Worm (Caenorhabditis elegans) whole organism, L3 larva: ENCODE data around the gene F31E8.4.
A peak's percentile ranks its signal among the peaks of the same experiment; 100 is the strongest.

Source experiments
- R02D3.7 ChIP-seq: fragments of 150-350 bp; optimal IDR thresholded peaks from 2 replicates; lab custom pipeline; 2014; ENCODE audit warnings: missing biosample characterization, missing genetic modification characterization
- ama-1 ChIP-seq: fragments of 150-350 bp; optimal IDR thresholded peaks from 2 replicates; lab custom pipeline; 2018
- egl-27 ChIP-seq: sonication (generic microtip); optimal IDR thresholded peaks from 4 replicates; lab custom pipeline; 2017; ENCODE audit warnings: missing biosample characterization, missing genetic modification reagents, missing genetic modification characterization
- elt-3 ChIP-seq, 3 experiments: fragments of 150-350 bp in 1 of 3; sonication (generic microtip) in 2 of 3; optimal IDR thresholded peaks; 2 replicates in 2 of 3; 4 replicates in 1 of 3; lab custom pipeline; 2014 to 2017; ENCODE audit warnings: missing biosample characterization in 3 of 3, missing genetic modification characterization in 3 of 3
- fkh-10 ChIP-seq: sonication (generic microtip); optimal IDR thresholded peaks from 2 replicates; lab custom pipeline; 2017; ENCODE audit warnings: missing biosample characterization, missing genetic modification reagents, missing genetic modification characterization
- lin-39 ChIP-seq: fragments of 150-350 bp; optimal IDR thresholded peaks from 2 replicates; lab custom pipeline; 2018; ENCODE audit warnings: missing biosample characterization, missing genetic modification reagents, missing genetic modification characterization
- nhr-28 ChIP-seq: fragments of 150-350 bp; optimal IDR thresholded peaks from 2 replicates; lab custom pipeline; 2014; ENCODE audit warnings: missing biosample characterization, missing genetic modification characterization
- nhr-76 ChIP-seq: fragments of 150-350 bp; sonication (generic microtip); optimal IDR thresholded peaks from 5 replicates; lab custom pipeline; 2014; ENCODE audit warnings: missing biosample characterization, missing genetic modification characterization
- pha-4 ChIP-seq: fragments of 150-350 bp; optimal IDR thresholded peaks from 2 replicates; lab custom pipeline; 2014; ENCODE audit warnings: missing biosample characterization, missing genetic modification reagents, missing genetic modification characterization
- pqm-1 ChIP-seq: fragments of 150-350 bp; optimal IDR thresholded peaks from 2 replicates; lab custom pipeline; 2017; ENCODE audit warnings: missing biosample characterization, missing genetic modification characterization, inconsistent platforms
- sea-2 ChIP-seq: fragments of 150-350 bp; sonication (generic microtip); optimal IDR thresholded peaks from 4 replicates; lab custom pipeline; 2014; ENCODE audit warnings: missing biosample characterization, missing genetic modification reagents, missing genetic modification characterization
- unc-62 ChIP-seq: fragments of 150-350 bp; sonication (generic microtip); optimal IDR thresholded peaks from 4 replicates; lab custom pipeline; 2014; ENCODE audit warnings: missing biosample characterization, missing genetic modification reagents, missing genetic modification characterization
- zag-1 ChIP-seq: fragments of 150-350 bp; optimal IDR thresholded peaks from 2 replicates; lab custom pipeline; 2014; ENCODE audit warnings: missing biosample characterization, missing genetic modification characterization

DNA sequence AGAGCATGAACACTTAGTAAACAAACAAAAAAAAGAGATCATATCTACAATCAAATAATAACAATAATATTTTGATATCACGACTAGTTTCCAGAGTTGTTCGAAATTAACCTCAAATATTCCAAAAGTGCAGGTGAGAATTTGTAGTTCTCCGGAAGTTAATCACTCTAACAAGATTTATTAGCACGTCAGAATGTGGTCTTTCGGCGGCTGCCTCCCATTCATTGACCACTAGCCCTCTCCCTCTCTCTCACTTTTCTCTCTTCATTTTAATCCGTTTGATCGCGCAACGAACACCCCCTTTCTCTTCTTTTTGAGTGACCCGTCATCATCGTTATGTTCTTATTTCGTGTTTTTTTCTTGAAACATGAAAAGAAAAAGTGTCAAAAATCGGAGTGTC lies 25.8 kb upstream of the F31E8.4 start:
- no peak for TF ChIP-seq R02D3.7 (tag; lab: Kevin White, UChicago)
- no peak for TF ChIP-seq elt-3 (tag; optimal IDR thresholded peaks at IDR 0.05; lab: Kevin White, UChicago)
- TF ChIP-seq ama-1: no peak
- peak; percentile 63 for TF ChIP-seq lin-39 (tag; lab: Kevin White, UChicago)
- no peak for TF ChIP-seq nhr-76
- no peak for TF ChIP-seq pqm-1
- TF ChIP-seq zag-1: no peak
- no peak for TF ChIP-seq pha-4 (tag; lab: Kevin White, UChicago)
- no peak for TF ChIP-seq fkh-10 (GFP tag; lab: Kevin White, UChicago)
- peak; percentile 91 for TF ChIP-seq unc-62 (GFP tag; lab: Kevin White, UChicago)
- TF ChIP-seq nhr-28 (tag; lab: Kevin White, UChicago): no peak
- TF ChIP-seq sea-2 (GFP tag; lab: Kevin White, UChicago): no peak
- TF ChIP-seq egl-27 (tag; lab: Kevin White, UChicago): no peak
